Worm (Caenorhabditis elegans): ENCODE data around the gene tbx-31.

DNA sequence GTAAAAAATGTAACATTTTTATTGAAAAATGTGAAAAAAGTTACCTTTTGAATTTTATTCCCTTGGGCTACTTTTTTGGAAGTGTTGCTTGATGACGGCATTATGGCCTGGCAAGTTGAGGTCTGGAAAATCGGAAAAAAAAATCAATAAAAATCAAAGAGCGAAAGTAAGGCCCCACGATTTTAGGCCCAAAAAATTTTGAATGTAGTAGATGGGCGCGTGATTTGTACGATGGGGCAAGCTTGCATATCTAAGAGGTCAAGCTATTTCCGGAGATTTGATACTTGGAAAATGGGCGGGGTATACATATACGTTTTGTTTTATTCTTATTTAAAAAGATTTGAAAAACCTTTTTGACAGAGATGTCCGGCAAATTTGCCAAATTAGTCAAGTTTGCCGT, 32.6 kb upstream of the tbx-31 start, which contains the start of gene F07G6.5:
- no peak for TF ChIP-seq tra-4 (tag; optimal IDR thresholded peaks at IDR 0.05)
- no peak for TF ChIP-seq ama-1 (optimal IDR thresholded peaks at IDR 0.05)
- no peak for TF ChIP-seq aly-1 (tag; optimal IDR thresholded peaks at IDR 0.05)
- no peak for TF ChIP-seq ceh-36 (tag; optimal IDR thresholded peaks at IDR 0.05)
- TF ChIP-seq B0310.2 (tag; optimal IDR thresholded peaks at IDR 0.05), result no peak
- no peak for TF ChIP-seq scrt-1 (GFP tag; IDR thresholded peaks at IDR 0.05)
- TF ChIP-seq ceh-13 (GFP tag; optimal IDR thresholded peaks at IDR 0.05), result no peak
- no peak for TF ChIP-seq tbx-11 (GFP tag; IDR thresholded peaks at IDR 0.05)
- no peak for TF ChIP-seq F13C5.2 (tag; optimal IDR thresholded peaks at IDR 0.05)
- TF ChIP-seq flt-1 (GFP tag; IDR thresholded peaks at IDR 0.05), result no peak
- no peak for TF ChIP-seq hnd-1 (tag; optimal IDR thresholded peaks at IDR 0.05)
- no peak for TF ChIP-seq hmbx-1 (tag; optimal IDR thresholded peaks at IDR 0.05)
- no peak for TF ChIP-seq sea-1 (GFP tag; conservative IDR thresholded peaks at IDR 0.05)
- TF ChIP-seq hmg-4 (GFP tag; optimal IDR thresholded peaks at IDR 0.05), result no peak

All from whole organism, early embryonic.